Fruit fly (Drosophila melanogaster) whole organism, embryonic: ENCODE data around the gene Dis3.

Source experiments
- CG10321 ChIP-seq: fragments of 200-800 bp; sonication (Bioruptor generic); IDR thresholded peaks from 2 replicates; pipeline ENCODE4 v1.3.6; 2022; ENCODE audit warnings: missing biosample characterization, missing genetic modification characterization
- CG11093 ChIP-seq: fragments of 200-800 bp; sonication (Bioruptor generic); IDR thresholded peaks from 3 replicates; pipeline ENCODE4 v1.3.6; 2022; ENCODE audit warnings: missing biosample characterization, missing genetic modification characterization
- CG12236 ChIP-seq: fragments of 200-800 bp; sonication (Bioruptor generic); optimal IDR thresholded peaks from 2 replicates; lab custom pipeline; 2016; ENCODE audit warnings: missing biosample characterization, missing genetic modification characterization
- CG14965 ChIP-seq: fragments of 200-800 bp; sonication (Bioruptor generic); optimal IDR thresholded peaks from 2 replicates; lab custom pipeline; 2016; ENCODE audit warnings: missing biosample characterization, missing genetic modification characterization, borderline replicate concordance
- CG1602 ChIP-seq: fragments of 200-800 bp; sonication (Bioruptor generic); optimal IDR thresholded peaks from 3 replicates; lab custom pipeline; 2016; ENCODE audit warnings: missing biosample characterization, missing genetic modification characterization
- CG18262 ChIP-seq: fragments of 200-800 bp; optimal IDR thresholded peaks from 3 replicates; lab custom pipeline; 2019; ENCODE audit warnings: missing biosample characterization, mild to moderate bottlenecking, missing genetic modification characterization, moderate library complexity
- CG2129 ChIP-seq: fragments of 200-800 bp; sonication (Bioruptor generic); IDR thresholded peaks from 2 replicates; pipeline ENCODE4 v1.3.6; 2022; ENCODE audit warnings: missing biosample characterization, missing genetic modification characterization; ENCODE audit not compliant: partially characterized antibody
- CG2202 ChIP-seq: fragments of 200-800 bp; sonication (Bioruptor generic); optimal IDR thresholded peaks from 2 replicates; lab custom pipeline; 2018; ENCODE audit warnings: missing biosample characterization, mild to moderate bottlenecking, missing genetic modification characterization
- CG30020 ChIP-seq: fragments of 200-800 bp; optimal IDR thresholded peaks from 2 replicates; lab custom pipeline; 2019; ENCODE audit warnings: missing biosample characterization, mild to moderate bottlenecking, missing genetic modification characterization, moderate library complexity
- CG31365 ChIP-seq: fragments of 200-800 bp; sonication (Bioruptor generic); optimal IDR thresholded peaks from 2 replicates; lab custom pipeline; 2018; ENCODE audit warnings: missing biosample characterization, mild to moderate bottlenecking, missing genetic modification characterization
- CG3847 ChIP-seq: fragments of 200-800 bp; sonication (Bioruptor generic); IDR thresholded peaks from 2 replicates; pipeline ENCODE4 v1.3.6; 2022; ENCODE audit warnings: missing biosample characterization, missing genetic modification characterization
- CG4328 ChIP-seq: fragments of 200-800 bp; sonication (Bioruptor generic); optimal IDR thresholded peaks from 3 replicates; lab custom pipeline; 2017; ENCODE audit warnings: missing biosample characterization, missing genetic modification reagents, missing genetic modification characterization
- CG4707 ChIP-seq: fragments of 200-800 bp; sonication (Bioruptor generic); optimal IDR thresholded peaks from 2 replicates; lab custom pipeline; 2018; ENCODE audit warnings: missing biosample characterization, mild to moderate bottlenecking, missing genetic modification characterization, moderate library complexity
- CG4820 ChIP-seq: fragments of 200-800 bp; sonication (Bioruptor generic); optimal IDR thresholded peaks from 3 replicates; lab custom pipeline; 2016; ENCODE audit warnings: missing biosample characterization, missing genetic modification characterization
- CG5180 ChIP-seq: fragments of 200-800 bp; sonication (Bioruptor generic); optimal IDR thresholded peaks from 3 replicates; lab custom pipeline; 2017; ENCODE audit warnings: missing biosample characterization, missing genetic modification characterization, mild to moderate bottlenecking, moderate library complexity, missing genetic modification reagents
- CG5245 ChIP-seq: fragments of 200-800 bp; sonication (Bioruptor generic); optimal IDR thresholded peaks from 3 replicates; lab custom pipeline; 2016; ENCODE audit warnings: missing biosample characterization, missing genetic modification characterization
- Eip74EF ChIP-seq, 2 experiments: fragments of 200-800 bp in 1 of 2; fragments of >200 bp in 1 of 2; sonication (Bioruptor generic) in 1 of 2; optimal IDR thresholded peaks; 2 replicates each; lab custom pipeline; 2017 to 2019; ENCODE audit warnings: missing biosample characterization in 2 of 2, missing genetic modification characterization in 2 of 2, mild to moderate bottlenecking in 1 of 2, moderate library complexity in 1 of 2
- GATAe ChIP-seq: fragments of 200-800 bp; sonication (Bioruptor generic); conservative IDR thresholded peaks from 2 replicates; pipeline ENCODE4 v1.3.6; 2022; ENCODE audit warnings: missing biosample characterization, missing genetic modification characterization
- Hand ChIP-seq: fragments of 200-800 bp; sonication (Bioruptor generic); optimal IDR thresholded peaks from 2 replicates; lab custom pipeline; 2017; ENCODE audit warnings: mild to moderate bottlenecking, missing biosample characterization, missing genetic modification reagents, missing genetic modification characterization
- Kr ChIP-seq: fragments of 200-800 bp; sonication (Bioruptor generic); optimal IDR thresholded peaks from 2 replicates; lab custom pipeline; 2017; ENCODE audit warnings: missing biosample characterization, mild to moderate bottlenecking, missing genetic modification characterization
- Lpt ChIP-seq: fragments of >200 bp; optimal IDR thresholded peaks from 2 replicates; lab custom pipeline; 2018; ENCODE audit warnings: missing biosample characterization, missing genetic modification characterization
- MESR4 ChIP-seq: fragments of 200-800 bp; sonication (Bioruptor generic); optimal IDR thresholded peaks from 2 replicates; lab custom pipeline; 2018; ENCODE audit warnings: missing biosample characterization, mild to moderate bottlenecking, missing genetic modification characterization, moderate library complexity
- Med ChIP-seq: fragments of 200-800 bp; sonication (Bioruptor generic); peaks from one replicate; lab custom pipeline; 2016; ENCODE audit warnings: missing biosample characterization, missing genetic modification characterization, mild to moderate bottlenecking, inconsistent platforms, moderate library complexity
- Meics ChIP-seq: fragments of 200-800 bp; sonication (Bioruptor generic); optimal IDR thresholded peaks from 2 replicates; lab custom pipeline; 2017; ENCODE audit warnings: missing biosample characterization, mild to moderate bottlenecking, missing genetic modification characterization
- Mrtf ChIP-seq: fragments of 200-800 bp; sonication (Bioruptor generic); IDR thresholded peaks from 3 replicates; pipeline ENCODE4 v1.3.6; 2022; ENCODE audit warnings: missing biosample characterization, missing genetic modification characterization
- NfI ChIP-seq: fragments of 200-800 bp; sonication (Bioruptor generic); optimal IDR thresholded peaks from 3 replicates; lab custom pipeline; 2018; ENCODE audit warnings: missing biosample characterization, mild to moderate bottlenecking, missing genetic modification characterization, moderate library complexity
- Pdp1 ChIP-seq, 2 experiments: fragments of 200-800 bp; sonication (Bioruptor generic); optimal IDR thresholded peaks; 3 replicates each; lab custom pipeline; 2016; ENCODE audit warnings: missing biosample characterization in 2 of 2, missing genetic modification characterization in 2 of 2, mild to moderate bottlenecking in 1 of 2, moderate library complexity in 1 of 2
- Ravus ChIP-seq: fragments of 200-800 bp; sonication (Bioruptor generic); IDR thresholded peaks from 2 replicates; pipeline ENCODE4 v1.3.6; 2022; ENCODE audit warnings: missing biosample characterization, missing genetic modification characterization
- Scr ChIP-seq: fragments of 200-800 bp; sonication (Bioruptor generic); IDR thresholded peaks from 2 replicates; pipeline ENCODE4 v1.3.6; 2022; ENCODE audit warnings: missing biosample characterization, missing genetic modification characterization; ENCODE audit not compliant: partially characterized antibody
- Trl ChIP-seq, 3 experiments: fragments of >200 bp in 2 of 3; fragments of 200-800 bp in 1 of 3; sonication (Bioruptor generic) in 1 of 3; optimal IDR thresholded peaks; 2 replicates in 1 of 3; 3 replicates in 2 of 3; lab custom pipeline; 2016 to 2017; ENCODE audit warnings: missing biosample characterization in 1 of 3, missing genetic modification characterization in 1 of 3
- Xbp1 ChIP-seq: fragments of 200-800 bp; sonication (Bioruptor generic); optimal IDR thresholded peaks from 3 replicates; lab custom pipeline; 2016; ENCODE audit warnings: missing biosample characterization, mild to moderate bottlenecking, missing genetic modification characterization
- corto ChIP-seq: fragments of 200-800 bp; sonication (Bioruptor generic); optimal IDR thresholded peaks from 2 replicates; lab custom pipeline; 2016; ENCODE audit warnings: missing biosample characterization, mild to moderate bottlenecking, missing genetic modification characterization, moderate library complexity
- dpn ChIP-seq, 2 experiments: fragments of 200-800 bp; sonication (Bioruptor generic); optimal IDR thresholded peaks; 3 replicates each; lab custom pipeline; 2016; ENCODE audit warnings: missing biosample characterization in 2 of 2, missing genetic modification characterization in 2 of 2
- emc ChIP-seq: fragments of 200-800 bp; sonication (Bioruptor generic); optimal IDR thresholded peaks from 2 replicates; lab custom pipeline; 2016; ENCODE audit warnings: missing biosample characterization, missing genetic modification characterization
- esg ChIP-seq: fragments of 200-800 bp; sonication (Bioruptor generic); conservative IDR thresholded peaks from 2 replicates; pipeline ENCODE4 v1.3.6; 2022; ENCODE audit warnings: missing biosample characterization, missing genetic modification characterization
- fd102C ChIP-seq: fragments of 200-800 bp; sonication (Bioruptor generic); optimal IDR thresholded peaks from 2 replicates; lab custom pipeline; 2018; ENCODE audit warnings: missing biosample characterization, mild to moderate bottlenecking, missing genetic modification characterization, moderate library complexity
- gro ChIP-seq: fragments of 200-800 bp; sonication (Bioruptor generic); optimal IDR thresholded peaks from 2 replicates; lab custom pipeline; 2016; ENCODE audit warnings: missing biosample characterization, missing genetic modification characterization
- hb ChIP-seq: fragments of 200-800 bp; sonication (Bioruptor generic); IDR thresholded peaks from 3 replicates; pipeline ENCODE4 v1.3.6; 2022; ENCODE audit warnings: missing biosample characterization, missing genetic modification characterization; ENCODE audit not compliant: partially characterized antibody
- inv ChIP-seq: fragments of 200-800 bp; sonication (Bioruptor generic); IDR thresholded peaks from 2 replicates; pipeline ENCODE4 v1.3.6; 2022; ENCODE audit warnings: missing biosample characterization, missing genetic modification characterization; ENCODE audit not compliant: partially characterized antibody
- jing ChIP-seq: fragments of 200-800 bp; sonication (Bioruptor generic); optimal IDR thresholded peaks from 2 replicates; lab custom pipeline; 2018; ENCODE audit warnings: missing biosample characterization, mild to moderate bottlenecking, missing genetic modification characterization
- kay ChIP-seq: fragments of 200-800 bp; sonication (Bioruptor generic); optimal IDR thresholded peaks from 2 replicates; lab custom pipeline; 2016; ENCODE audit warnings: missing biosample characterization, missing genetic modification characterization
- knrl ChIP-seq: fragments of 200-800 bp; sonication (Bioruptor generic); IDR thresholded peaks from 3 replicates; pipeline ENCODE4 v1.3.6; 2022; ENCODE audit warnings: missing biosample characterization, missing genetic modification characterization; ENCODE audit not compliant: partially characterized antibody
- lmd ChIP-seq: fragments of 200-800 bp; sonication (Bioruptor generic); IDR thresholded peaks from 2 replicates; pipeline ENCODE4 v1.3.6; 2022; ENCODE audit warnings: missing biosample characterization, missing genetic modification characterization
- maf-S ChIP-seq: fragments of 200-800 bp; sonication (Bioruptor generic); optimal IDR thresholded peaks from 2 replicates; lab custom pipeline; 2016; ENCODE audit warnings: missing biosample characterization, missing genetic modification characterization
- pb ChIP-seq: fragments of 200-800 bp; sonication (Bioruptor generic); optimal IDR thresholded peaks from 3 replicates; lab custom pipeline; 2016; ENCODE audit warnings: missing biosample characterization, missing genetic modification characterization
- sqz ChIP-seq: fragments of 200-800 bp; sonication (Bioruptor generic); optimal IDR thresholded peaks from 3 replicates; lab custom pipeline; 2018; ENCODE audit warnings: missing biosample characterization, mild to moderate bottlenecking, missing genetic modification characterization
- tll ChIP-seq, 2 experiments: fragments of 200-800 bp in 1 of 2; fragments of >200 bp in 1 of 2; sonication (Bioruptor generic) in 1 of 2; optimal IDR thresholded peaks; 2 replicates each; lab custom pipeline; 2017 to 2019; ENCODE audit warnings: missing biosample characterization in 2 of 2, missing genetic modification characterization in 2 of 2, mild to moderate bottlenecking in 1 of 2, moderate library complexity in 1 of 2
- twi ChIP-seq: fragments of 200-800 bp; optimal IDR thresholded peaks from 2 replicates; lab custom pipeline; 2019; ENCODE audit warnings: missing biosample characterization, mild to moderate bottlenecking, missing genetic modification characterization, moderate library complexity

Dis3 gene

dm6 chr3R:24333182-24333808 lies at the start of gene Dis3, which contains the start of gene Rrp5 (continued):
- TF ChIP-seq CG4328 (GFP tag; lab: Kevin White, UChicago) = no peak
- TF ChIP-seq Mrtf (GFP tag; lab: Robert Waterston, UW) = peak; percentile 42; the same call in 1 of the 3 replicates
- TF ChIP-seq MESR4 (GFP tag; lab: Kevin White, UChicago) = peak; percentile 86
- peak; percentile 54 for TF ChIP-seq Xbp1
- no peak for TF ChIP-seq Hand (GFP tag; lab: Kevin White, UChicago)
- TF ChIP-seq CG30020 (tag; lab: Kevin White, UChicago) = peak; percentile 94
- TF ChIP-seq kay = no peak
- TF ChIP-seq hb (GFP tag; lab: Robert Waterston, UW) = no peak
- no peak for TF ChIP-seq Eip74EF (GFP tag; optimal IDR thresholded peaks at IDR 0.05; lab: Kevin White, UChicago)
- no peak for TF ChIP-seq CG11093
- TF ChIP-seq CG5180 (GFP tag; lab: Kevin White, UChicago) = no peak
- TF ChIP-seq tll (GFP tag; optimal IDR thresholded peaks at IDR 0.05; lab: Kevin White, UChicago) = no peak
- TF ChIP-seq maf-S (GFP tag; lab: Kevin White, UChicago) = peak; percentile 41
- no peak for TF ChIP-seq CG10321 (GFP tag; lab: Robert Waterston, UW)
- no peak for TF ChIP-seq Lpt (GFP tag; lab: Kevin White, UChicago)
- no peak for TF ChIP-seq jing (GFP tag; lab: Kevin White, UChicago)
- TF ChIP-seq CG2202 (tag; lab: Kevin White, UChicago) = no peak
- TF ChIP-seq CG12236 = no peak
- TF ChIP-seq esg (GFP tag; lab: Robert Waterston, UW) = no peak
- peak; percentile 8; the same call in 1 of the 2 replicates for TF ChIP-seq Scr (GFP tag; lab: Robert Waterston, UW)
- TF ChIP-seq Trl (optimal IDR thresholded peaks at IDR 0.05; lab: Kevin White, UChicago) = no peak
- TF ChIP-seq Trl (GFP tag; optimal IDR thresholded peaks at IDR 0.05; lab: Kevin White, UChicago) = no peak
- TF ChIP-seq Pdp1 (GFP tag; optimal IDR thresholded peaks at IDR 0.05; lab: Kevin White, UChicago) = peak in 1 of 2 experiments; percentile 22
- TF ChIP-seq corto (GFP tag; lab: Kevin White, UChicago) = no peak
- TF ChIP-seq sqz (GFP tag; lab: Kevin White, UChicago) = no peak
- TF ChIP-seq CG31365 (tag; lab: Kevin White, UChicago) = no peak
- TF ChIP-seq gro (GFP tag; lab: Kevin White, UChicago) = no peak
- no peak for TF ChIP-seq CG2129 (GFP tag; lab: Robert Waterston, UW)
- peak; percentile 3 for TF ChIP-seq CG1602
- TF ChIP-seq fd102C (GFP tag; lab: Kevin White, UChicago) = no peak
- TF ChIP-seq emc (GFP tag; lab: Kevin White, UChicago) = peak; percentile 18
- TF ChIP-seq NfI (GFP tag; lab: Kevin White, UChicago) = no peak
- peak; percentile 92 for TF ChIP-seq Med (GFP tag; lab: Kevin White, UChicago)
- no peak for TF ChIP-seq twi (tag; lab: Kevin White, UChicago)
- TF ChIP-seq CG4820 (GFP tag; lab: Kevin White, UChicago) = no peak
- no peak for TF ChIP-seq Kr (GFP tag; lab: Kevin White, UChicago)
- no peak for TF ChIP-seq Meics
- TF ChIP-seq CG5245 (GFP tag; lab: Kevin White, UChicago) = no peak
- TF ChIP-seq lmd (GFP tag; lab: Robert Waterston, UW) = peak; percentile 56
- peak; percentile 64; the same call in 2 of the 3 replicates for TF ChIP-seq knrl (GFP tag; lab: Robert Waterston, UW)
- TF ChIP-seq CG3847 = peak; percentile 64; the same call in 1 of the 2 replicates
- TF ChIP-seq Ravus (GFP tag; lab: Robert Waterston, UW) = no peak
- TF ChIP-seq CG18262 = no peak
- no peak for TF ChIP-seq pb (GFP tag; lab: Kevin White, UChicago)
- no peak for TF ChIP-seq CG4707 (GFP tag; lab: Kevin White, UChicago)
- peak; percentile 85 for TF ChIP-seq GATAe (GFP tag; lab: Robert Waterston, UW)
- no peak for TF ChIP-seq dpn (GFP tag; optimal IDR thresholded peaks at IDR 0.05; lab: Kevin White, UChicago)
- no peak; the same call in 1 of the 2 replicates for TF ChIP-seq inv
- no peak for TF ChIP-seq CG14965 (GFP tag; lab: Kevin White, UChicago)
